Worm (Caenorhabditis elegans) whole organism, late embryonic: Measurements from ENCODE around the gene Y53F4B.43.
A peak's percentile ranks its signal among the peaks of the same experiment; 100 is the strongest.
"Not testable (repeated sequence)": the region's sequence is repeated elsewhere in the genome, so short reads cannot be mapped to it uniquely, and the experiment has no call there.

ENCODE experiments used
- C08G9.2 ChIP-seq: sonication (generic microtip); optimal IDR thresholded peaks from 2 replicates; lab custom pipeline; 2016; ENCODE audit warnings: mild to moderate bottlenecking, missing genetic modification characterization, moderate library complexity, missing compliant biosample characterization
- K02D7.2 ChIP-seq: sonication (generic microtip); optimal IDR thresholded peaks from 2 replicates; lab custom pipeline; 2017; ENCODE audit warnings: mild to moderate bottlenecking, missing genetic modification characterization, missing compliant biosample characterization
- ceh-14 ChIP-seq: sonication (generic microtip); optimal IDR thresholded peaks from 2 replicates; lab custom pipeline; 2016; ENCODE audit warnings: missing genotype, missing genetic modification characterization, missing compliant biosample characterization
- ceh-18 ChIP-seq: sonication (generic microtip); optimal IDR thresholded peaks from 2 replicates; lab custom pipeline; 2016; ENCODE audit warnings: missing genetic modification characterization, missing compliant biosample characterization
- ceh-19 ChIP-seq: fragments of 200-800 bp; sonication (Bioruptor generic); optimal IDR thresholded peaks from 2 replicates; lab custom pipeline; 2018; ENCODE audit warnings: mild to moderate bottlenecking, missing genetic modification characterization, missing compliant biosample characterization
- ceh-2 ChIP-seq: sonication (generic microtip); optimal IDR thresholded peaks from 2 replicates; lab custom pipeline; 2016; ENCODE audit warnings: missing genotype, missing genetic modification characterization, missing compliant biosample characterization
- ceh-31 ChIP-seq: sonication (generic microtip); optimal IDR thresholded peaks from 2 replicates; lab custom pipeline; 2016; ENCODE audit warnings: missing genetic modification characterization, missing compliant biosample characterization
- ceh-34 ChIP-seq: sonication (generic microtip); optimal IDR thresholded peaks from 2 replicates; lab custom pipeline; 2016; ENCODE audit warnings: mild to moderate bottlenecking, missing genetic modification characterization, missing compliant biosample characterization
- ceh-45 ChIP-seq: fragments of 200-800 bp; sonication (Bioruptor generic); IDR thresholded peaks from 2 replicates; pipeline ENCODE4 v1.3.6; 2022; ENCODE audit warnings: missing genetic modification reagents, missing genetic modification characterization, missing compliant biosample characterization
- ceh-9 ChIP-seq: sonication (generic microtip); optimal IDR thresholded peaks from 2 replicates; lab custom pipeline; 2016; ENCODE audit warnings: mild to moderate bottlenecking, missing genetic modification characterization, inconsistent platforms, missing compliant biosample characterization
- dmd-4 ChIP-seq: sonication (generic microtip); optimal IDR thresholded peaks from 2 replicates; lab custom pipeline; 2016; ENCODE audit warnings: borderline replicate concordance, missing genetic modification characterization, missing compliant biosample characterization
- elt-4 ChIP-seq: sonication (generic microtip); optimal IDR thresholded peaks from 2 replicates; lab custom pipeline; 2016; ENCODE audit warnings: missing genetic modification characterization, missing compliant biosample characterization
- ets-4 ChIP-seq: sonication (generic microtip); optimal IDR thresholded peaks from 2 replicates; lab custom pipeline; 2016; ENCODE audit warnings: missing genetic modification characterization, missing compliant biosample characterization
- fkh-6 ChIP-seq: sonication (generic microtip); optimal IDR thresholded peaks from 2 replicates; lab custom pipeline; 2016; ENCODE audit warnings: missing genetic modification characterization, missing compliant biosample characterization
- gmeb-2 ChIP-seq: sonication (generic microtip); optimal IDR thresholded peaks from 2 replicates; lab custom pipeline; 2016; ENCODE audit warnings: missing genetic modification characterization, inconsistent platforms, missing compliant biosample characterization
- hlh-13 ChIP-seq: fragments of 200-800 bp; sonication (Bioruptor generic); optimal IDR thresholded peaks from 2 replicates; lab custom pipeline; 2018; ENCODE audit warnings: mild to moderate bottlenecking, missing genetic modification characterization, missing compliant biosample characterization
- hlh-30 ChIP-seq: sonication (generic microtip); optimal IDR thresholded peaks from 2 replicates; lab custom pipeline; 2017; ENCODE audit warnings: antibody characterized with exemption, missing genetic modification characterization, missing compliant biosample characterization; ENCODE audit not compliant: insufficient read depth
- hlh-6 ChIP-seq: sonication (generic microtip); optimal IDR thresholded peaks from 2 replicates; lab custom pipeline; 2016; ENCODE audit warnings: missing genotype, missing genetic modification characterization, missing compliant biosample characterization
- hlh-8 ChIP-seq: sonication (generic microtip); optimal IDR thresholded peaks from 2 replicates; lab custom pipeline; 2016; ENCODE audit warnings: missing genotype, missing genetic modification characterization, missing compliant biosample characterization
- lin-11 ChIP-seq: fragments of 200-800 bp; sonication (Bioruptor generic); optimal IDR thresholded peaks from 2 replicates; lab custom pipeline; 2018; ENCODE audit warnings: mild to moderate bottlenecking, missing genetic modification characterization, missing compliant biosample characterization
- nhr-11 ChIP-seq: fragments of 150-350 bp; optimal IDR thresholded peaks from 2 replicates; lab custom pipeline; 2014; ENCODE audit warnings: missing biosample characterization, missing genetic modification characterization
- pag-3 ChIP-seq: sonication (generic microtip); optimal IDR thresholded peaks from 2 replicates; lab custom pipeline; 2016; ENCODE audit warnings: missing compliant biosample characterization, missing genetic modification characterization, borderline replicate concordance
- pat-9 ChIP-seq: fragments of 200-800 bp; sonication (Bioruptor generic); optimal IDR thresholded peaks from 2 replicates; lab custom pipeline; 2018; ENCODE audit warnings: mild to moderate bottlenecking, missing genetic modification characterization, moderate library complexity, missing compliant biosample characterization
- pqm-1 ChIP-seq: sonication (generic microtip); optimal IDR thresholded peaks from 2 replicates; lab custom pipeline; 2016; ENCODE audit warnings: missing genetic modification characterization, missing compliant biosample characterization
- ref-2 ChIP-seq: sonication (generic microtip); optimal IDR thresholded peaks from 2 replicates; lab custom pipeline; 2016; ENCODE audit warnings: missing genetic modification characterization, missing compliant biosample characterization
- rnt-1 ChIP-seq: sonication (generic microtip); optimal IDR thresholded peaks from 2 replicates; lab custom pipeline; 2016; ENCODE audit warnings: missing genetic modification characterization, missing compliant biosample characterization
- sox-2 ChIP-seq: fragments of 200-800 bp; sonication (Bioruptor generic); IDR thresholded peaks from 2 replicates; pipeline ENCODE4 v1.3.6; 2022; ENCODE audit warnings: missing genetic modification reagents, missing genetic modification characterization, missing compliant biosample characterization
- sox-4 ChIP-seq: sonication (generic microtip); optimal IDR thresholded peaks from 2 replicates; lab custom pipeline; 2017; ENCODE audit warnings: mild to moderate bottlenecking, missing genetic modification characterization, inconsistent platforms, missing compliant biosample characterization
- syd-9 ChIP-seq: sonication (generic microtip); optimal IDR thresholded peaks from 2 replicates; lab custom pipeline; 2016; ENCODE audit warnings: mild to moderate bottlenecking, missing genetic modification characterization, moderate library complexity, missing compliant biosample characterization
- tbx-7 ChIP-seq: sonication (generic microtip); optimal IDR thresholded peaks from 2 replicates; lab custom pipeline; 2016; ENCODE audit warnings: missing genotype, missing genetic modification characterization, missing compliant biosample characterization
- ttx-3 ChIP-seq: sonication (generic microtip); optimal IDR thresholded peaks from 2 replicates; lab custom pipeline; 2016; ENCODE audit warnings: missing genetic modification reagents, missing genetic modification characterization, missing compliant biosample characterization
- unc-3 ChIP-seq, 2 experiments: fragments of 200-800 bp in 1 of 2; sonication (Bioruptor generic) in 1 of 2; sonication (generic microtip) in 1 of 2; conservative IDR thresholded peaks in 1 of 2; optimal IDR thresholded peaks in 1 of 2; 2 replicates each; pipeline versions ENCODE4 v1.3.6 to Lab custom; 2016 to 2022; ENCODE audit warnings: missing compliant biosample characterization in 2 of 2, missing genetic modification characterization in 2 of 2, missing genetic modification reagents in 1 of 2
- unc-42 ChIP-seq: sonication (generic microtip); optimal IDR thresholded peaks from 2 replicates; lab custom pipeline; 2016; ENCODE audit warnings: missing genotype, missing genetic modification characterization, missing compliant biosample characterization
- unc-55 ChIP-seq: sonication (generic microtip); optimal IDR thresholded peaks from 2 replicates; lab custom pipeline; 2017; ENCODE audit warnings: missing biosample characterization, missing genetic modification reagents, missing genetic modification characterization
- unc-86 ChIP-seq: sonication (generic microtip); optimal IDR thresholded peaks from 2 replicates; lab custom pipeline; 2016; ENCODE audit warnings: missing genetic modification characterization, missing compliant biosample characterization
- zip-5 ChIP-seq: sonication (generic microtip); optimal IDR thresholded peaks from 2 replicates; lab custom pipeline; 2016; ENCODE audit warnings: missing genetic modification characterization, missing compliant biosample characterization
- ztf-16 ChIP-seq: sonication (generic microtip); optimal IDR thresholded peaks from 2 replicates; lab custom pipeline; 2017; ENCODE audit warnings: missing genetic modification characterization, missing compliant biosample characterization

The Y53F4B.43 gene

ce11 chrII:14988171-14988570 lies at the start of gene Y53F4B.43:
Y53F4B.43 (plus strand) TSS chrII:14988471.
- not testable (repeated sequence) for TF ChIP-seq lin-11, fkh-6, pag-3 (tag; lab: Kevin White, UChicago)

ce11 chrII:14940325-14940724 lies 47.9 kb upstream of the Y53F4B.43 start:
- TF ChIP-seq unc-86 (tag; lab: Kevin White, UChicago) (no peak), unc-42 (peak; percentile 74), nhr-11 (tag; lab: Kevin White, UChicago) (no peak), ceh-14 (tag; lab: Kevin White, UChicago) (peak; percentile 19), C08G9.2 (tag; lab: Kevin White, UChicago) (no peak)
- TF ChIP-seq, all 69 proteins: peak for 2

- TF ChIP-seq C08G9.2 (tag; lab: Kevin White, UChicago): no peak
- TF ChIP-seq K02D7.2 (tag; lab: Kevin White, UChicago): no peak
- TF ChIP-seq zip-5 (tag; lab: Kevin White, UChicago): no peak
- TF ChIP-seq syd-9: no peak
- no peak for TF ChIP-seq ceh-2 (tag; lab: Kevin White, UChicago)
- TF ChIP-seq ceh-34 (tag; lab: Kevin White, UChicago): no peak
- TF ChIP-seq unc-3 (GFP tag; conservative IDR thresholded peaks at IDR 0.05; lab: Robert Waterston, UW): no peak
- no peak for TF ChIP-seq unc-3 (tag; optimal IDR thresholded peaks at IDR 0.05; lab: Kevin White, UChicago)
- no peak for TF ChIP-seq pqm-1 (tag; lab: Kevin White, UChicago)
- no peak for TF ChIP-seq ceh-18
- TF ChIP-seq hlh-13 (GFP tag; lab: Kevin White, UChicago): no peak
- no peak for TF ChIP-seq hlh-8
Observed at ce11 chrII:14940980-14941379, 47.3 kb upstream of the Y53F4B.43 start.

- TF ChIP-seq dmd-4 (no peak), unc-55 (GFP tag; lab: Kevin White, UChicago) (no peak), sox-2 (no peak), sox-4 (tag; lab: Kevin White, UChicago) (no peak), ceh-31 (tag; lab: Kevin White, UChicago) (no peak), ceh-9 (tag; lab: Kevin White, UChicago) (no peak), ceh-45 (GFP tag; lab: Robert Waterston, UW) (no peak), ttx-3 (no peak)
- TF ChIP-seq, all 69 proteins: peak for 0
Observed at ce11 chrII:14945518-14945917, 42.8 kb upstream of the Y53F4B.43 start.

- TF ChIP-seq C08G9.2 (tag; lab: Kevin White, UChicago): no peak
- no peak for TF ChIP-seq pqm-1 (tag; lab: Kevin White, UChicago)
- no peak for TF ChIP-seq tbx-7
- no peak for TF ChIP-seq gmeb-2 (tag; lab: Kevin White, UChicago)
- TF ChIP-seq ceh-18: no peak
- no peak for TF ChIP-seq ztf-16
- no peak for TF ChIP-seq hlh-13 (GFP tag; lab: Kevin White, UChicago)
- TF ChIP-seq ets-4 (tag; lab: Kevin White, UChicago): no peak
- TF ChIP-seq sox-2: no peak
- TF ChIP-seq pat-9 (tag; lab: Kevin White, UChicago): no peak
- no peak for TF ChIP-seq ref-2 (tag; lab: Kevin White, UChicago)
- no peak for TF ChIP-seq ceh-19 (GFP tag; lab: Kevin White, UChicago)
- TF ChIP-seq dmd-4: no peak
- no peak for TF ChIP-seq fkh-6 (tag; lab: Kevin White, UChicago)
- no peak for TF ChIP-seq elt-4 (tag; lab: Kevin White, UChicago)
- no peak for TF ChIP-seq sox-4 (tag; lab: Kevin White, UChicago)
- TF ChIP-seq hlh-30 (tag; lab: Kevin White, UChicago): no peak
- TF ChIP-seq hlh-6 (tag; lab: Kevin White, UChicago): no peak
- TF ChIP-seq unc-42: no peak
- no peak for TF ChIP-seq rnt-1 (tag; lab: Kevin White, UChicago)
- TF ChIP-seq, all 69 proteins: peak for 0
Observed at ce11 chrII:14946545-14946944, 41.7 kb upstream of the Y53F4B.43 start.
